Worm (Caenorhabditis elegans): ENCODE data around the gene nhr-222.

DNA sequence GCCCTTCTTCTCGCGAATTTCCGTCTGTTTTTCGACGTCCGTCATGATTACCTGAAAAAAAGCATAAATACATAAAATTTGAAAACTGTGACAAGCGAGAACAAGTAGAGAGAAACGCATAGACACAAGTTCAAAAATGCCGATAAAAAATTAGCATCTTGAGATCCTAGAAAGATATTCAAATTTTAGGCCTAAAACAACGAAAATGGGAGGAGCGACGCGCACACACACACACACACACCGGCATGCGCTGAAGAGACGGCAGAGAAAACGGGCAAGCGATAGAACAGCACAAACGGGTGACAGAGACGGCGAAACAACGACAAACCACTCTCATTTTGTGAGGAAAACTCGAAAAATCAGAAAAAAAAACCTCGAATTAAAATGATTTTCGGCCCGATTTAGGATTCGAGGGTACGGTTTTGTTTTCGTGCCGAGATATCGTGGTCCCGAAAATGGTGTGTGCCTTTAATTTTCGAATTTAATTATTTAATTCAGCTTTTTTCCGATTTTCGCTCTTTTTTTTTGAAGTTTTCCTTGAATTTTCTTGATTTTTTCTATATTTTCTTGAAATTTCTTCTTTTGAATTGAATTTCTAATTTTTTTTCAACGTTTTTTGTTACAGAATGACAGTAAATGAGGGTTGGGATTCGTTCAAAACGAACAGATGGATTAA is 42.9 kb upstream of the nhr-222 start, which contains the start of the genes rpl-11.1 and T22F3.2:
- no peak for TF ChIP-seq nhr-11 (tag; optimal IDR thresholded peaks at IDR 0.05)
- no peak for TF ChIP-seq aly-2 (tag; optimal IDR thresholded peaks at IDR 0.05)
- no peak for TF ChIP-seq ztf-11 (tag; optimal IDR thresholded peaks at IDR 0.05)
- no peak for TF ChIP-seq snpc-4 (tag; optimal IDR thresholded peaks at IDR 0.05)
- TF ChIP-seq ztf-1 (GFP tag; conservative IDR thresholded peaks at IDR 0.05), result no peak
- TF ChIP-seq sem-4 (tag; optimal IDR thresholded peaks at IDR 0.05), result no peak
- no peak for TF ChIP-seq ama-1 (optimal IDR thresholded peaks at IDR 0.05)
- no peak for TF ChIP-seq egl-27 (tag; optimal IDR thresholded peaks at IDR 0.05)
- TF ChIP-seq Y55F3AM.14 (GFP tag; optimal IDR thresholded peaks at IDR 0.05), result no peak
- no peak for TF ChIP-seq nhr-25 (tag; optimal IDR thresholded peaks at IDR 0.05)
- TF ChIP-seq lin-13 (GFP tag; optimal IDR thresholded peaks at IDR 0.05), result no peak
- TF ChIP-seq mab-5 (tag; optimal IDR thresholded peaks at IDR 0.05), result no peak
- no peak for TF ChIP-seq nhr-12 (tag; optimal IDR thresholded peaks at IDR 0.05)
- no peak for TF ChIP-seq ztf-4 (tag; optimal IDR thresholded peaks at IDR 0.05)

Data from whole organism, L2 larva.